Fruit fly (Drosophila melanogaster): Measurements from ENCODE around the gene ATPsynbetaL.
A peak's percentile ranks its signal among the peaks of the same experiment; 100 is the strongest.

Gene ATPsynbetaL

dm6 chr3L:16082251-16082650 lies 15.4 kb upstream of the ATPsynbetaL start, which contains the start of gene CG33258:
Gene CG33258 (plus strand): TSS chr3L:16082551.
- TF ChIP-seq fu2 (GFP tag; optimal IDR thresholded peaks at IDR 0.05) (no peak), bbx (GFP tag; IDR thresholded peaks at IDR 0.05; ENCODE audit: partially characterized antibody) (no peak), repo (GFP tag; optimal IDR thresholded peaks at IDR 0.05) (no peak), exex (tag; optimal IDR thresholded peaks at IDR 0.05) (no peak), NC2β (GFP tag; optimal IDR thresholded peaks at IDR 0.05) (no peak), pita (GFP tag; optimal IDR thresholded peaks at IDR 0.05) (no peak), CG3838 (GFP tag; optimal IDR thresholded peaks at IDR 0.05) (no peak), Eip74EF (GFP tag; optimal IDR thresholded peaks at IDR 0.05) (no peak), Gsc (GFP tag; IDR thresholded peaks at IDR 0.05) (no peak), croc (GFP tag; conservative IDR thresholded peaks at IDR 0.05) (no peak), CG13424 (tag; optimal IDR thresholded peaks at IDR 0.05) (no peak), CoRest (tag; optimal IDR thresholded peaks at IDR 0.05) (no peak), seq (GFP tag; IDR thresholded peaks at IDR 0.05) (no peak), CG9609 (GFP tag; optimal IDR thresholded peaks at IDR 0.05) (no peak), salm (tag; optimal IDR thresholded peaks at IDR 0.05) (no peak), ftz-f1 (GFP tag; optimal IDR thresholded peaks at IDR 0.05) (no peak), Rfx (GFP tag; IDR thresholded peaks at IDR 0.05) (no peak), cwo (GFP tag; optimal IDR thresholded peaks at IDR 0.05) (no peak)

- TF ChIP-seq br (optimal IDR thresholded peaks at IDR 0.05) (no peak), Lpt (GFP tag; optimal IDR thresholded peaks at IDR 0.05) (no peak), hth (optimal IDR thresholded peaks at IDR 0.05) (no peak), slou (GFP tag; optimal IDR thresholded peaks at IDR 0.05) (no peak), jumu (GFP tag; optimal IDR thresholded peaks at IDR 0.05) (no peak), fd64A (GFP tag; optimal IDR thresholded peaks at IDR 0.05) (no peak), CG4617 (GFP tag; optimal IDR thresholded peaks at IDR 0.05; ENCODE audit: borderline replicate concordance) (no peak), CG15479 (GFP tag; optimal IDR thresholded peaks at IDR 0.05) (no peak), CG1603 (tag; optimal IDR thresholded peaks at IDR 0.05) (no peak), gcm2 (GFP tag; optimal IDR thresholded peaks at IDR 0.05) (no peak), gce (GFP tag; IDR thresholded peaks at IDR 0.05) (no peak), CG2712 (tag; optimal IDR thresholded peaks at IDR 0.05) (no peak), CG17328 (GFP tag; IDR thresholded peaks at IDR 0.05) (no peak), CG5180 (GFP tag; optimal IDR thresholded peaks at IDR 0.05) (no peak), CG31441 (GFP tag; IDR thresholded peaks at IDR 0.05) (no peak)
Observed at dm6 chr3L:16083693-16084092, 13.9 kb upstream of the ATPsynbetaL start, which contains the start of gene CG13075. Gene CG13075 (plus strand): TSS chr3L:16083993.

- peak; percentile 53 for TF ChIP-seq Hsf (GFP tag; optimal IDR thresholded peaks at IDR 0.05)
- peak; percentile 59 for TF ChIP-seq H2.0 (GFP tag; IDR thresholded peaks at IDR 0.05)
- TF ChIP-seq twi (tag; optimal IDR thresholded peaks at IDR 0.05): peak; percentile 19
- TF ChIP-seq peb (GFP tag; IDR thresholded peaks at IDR 0.05): 0 out of 2 replicates have a peak, but pooled peaks have one; percentile 24
- no peak for TF ChIP-seq pum (GFP tag; optimal IDR thresholded peaks at IDR 0.05)
- TF ChIP-seq MBD-R2 (GFP tag; IDR thresholded peaks at IDR 0.05): peak; percentile 96
- TF ChIP-seq so (GFP tag; IDR thresholded peaks at IDR 0.05): peak; percentile 61; the same call in 1 of the 3 replicates
- TF ChIP-seq CG13775 (GFP tag; optimal IDR thresholded peaks at IDR 0.05): peak; percentile 49
- peak; percentile 54 for TF ChIP-seq onecut (GFP tag; IDR thresholded peaks at IDR 0.05)
- TF ChIP-seq CG10267 (tag; optimal IDR thresholded peaks at IDR 0.05): peak; percentile 70
- TF ChIP-seq D19A (tag; optimal IDR thresholded peaks at IDR 0.05): peak; percentile 67
- peak; percentile 12 for TF ChIP-seq CG12942 (GFP tag; optimal IDR thresholded peaks at IDR 0.05)
- TF ChIP-seq NfI (GFP tag; optimal IDR thresholded peaks at IDR 0.05): peak; percentile 45
- no peak for TF ChIP-seq Ravus (GFP tag; IDR thresholded peaks at IDR 0.05)
- TF ChIP-seq Jarid2 (GFP tag; optimal IDR thresholded peaks at IDR 0.05): peak; percentile 34
- peak; percentile 68 for TF ChIP-seq Ssrp (tag; optimal IDR thresholded peaks at IDR 0.05)
- TF ChIP-seq ttk (GFP tag; IDR thresholded peaks at IDR 0.05): peak; percentile 75
- TF ChIP-seq CG16815 (GFP tag; optimal IDR thresholded peaks at IDR 0.05): peak; percentile 5
- no peak for TF ChIP-seq sqz (GFP tag; optimal IDR thresholded peaks at IDR 0.05)
Observed at dm6 chr3L:16087323-16087816, 10.3 kb upstream of the ATPsynbetaL start, which contains the start of gene Tasp1. Gene Tasp1 (minus strand): TSS chr3L:16087525.

Measured in whole organism, embryonic.